Worm (Caenorhabditis elegans): Measurements from ENCODE around the gene M176.4.

The M176.4 gene

DNA sequence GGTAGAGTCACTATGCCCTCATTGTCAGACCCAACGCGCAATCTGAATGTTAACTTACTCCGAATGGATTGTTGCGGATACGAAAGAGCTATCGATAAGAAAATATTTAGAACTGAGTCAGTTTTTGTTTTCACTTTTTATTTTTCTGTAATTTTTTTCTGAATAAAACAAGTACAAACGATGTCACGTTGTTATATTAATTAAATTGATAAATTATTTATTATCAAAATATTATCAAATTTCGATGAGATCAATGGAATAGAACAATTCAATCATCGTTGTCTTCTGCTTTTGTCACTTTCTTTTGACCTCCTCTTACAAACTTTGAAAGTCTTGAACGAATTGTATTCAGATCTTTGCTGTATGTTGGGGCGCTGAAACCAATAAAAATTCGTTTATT, 11.1 kb upstream of the M176.4 start, which contains the start of gene mpz-6:
TSS of gene mpz-6 (minus strand) at position 101 of the 400 bp plus-strand sequence.
- TF ChIP-seq tbx-37 (GFP tag; conservative IDR thresholded peaks at IDR 0.05) = no peak
- no peak for TF ChIP-seq scrt-1 (GFP tag; IDR thresholded peaks at IDR 0.05)
- no peak for TF ChIP-seq ceh-13 (GFP tag; optimal IDR thresholded peaks at IDR 0.05)
- no peak for TF ChIP-seq aly-1 (tag; optimal IDR thresholded peaks at IDR 0.05)
- no peak for TF ChIP-seq ama-1 (optimal IDR thresholded peaks at IDR 0.05)
- no peak for TF ChIP-seq tra-4 (tag; optimal IDR thresholded peaks at IDR 0.05)

DNA sequence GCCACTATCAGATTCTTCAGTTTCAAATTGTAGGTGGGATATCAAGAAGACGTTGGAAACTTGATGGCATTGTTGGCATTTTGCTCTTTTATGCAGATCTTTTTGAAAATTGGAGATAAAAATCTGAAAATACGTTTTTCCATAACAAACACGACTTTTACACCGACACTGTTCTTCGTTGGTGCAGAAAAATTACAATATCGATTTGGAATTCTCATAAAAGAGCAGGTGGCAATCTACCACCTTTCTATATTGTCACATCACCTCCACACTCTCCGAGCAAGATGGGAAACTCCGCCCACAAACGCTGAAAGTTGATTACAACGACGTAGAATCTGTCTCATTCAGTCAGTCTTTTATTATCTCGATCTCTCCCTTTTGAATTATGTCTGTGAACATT, 10.7 kb upstream of the M176.4 start, which contains the start of gene arrd-2:
TSS of gene arrd-2 (plus strand) at position 301 of the 400 bp plus-strand sequence.
- TF ChIP-seq hmg-4 (GFP tag; optimal IDR thresholded peaks at IDR 0.05) (no peak), ets-7 (tag; optimal IDR thresholded peaks at IDR 0.05) (no peak), ceh-36 (tag; optimal IDR thresholded peaks at IDR 0.05) (no peak)

DNA sequence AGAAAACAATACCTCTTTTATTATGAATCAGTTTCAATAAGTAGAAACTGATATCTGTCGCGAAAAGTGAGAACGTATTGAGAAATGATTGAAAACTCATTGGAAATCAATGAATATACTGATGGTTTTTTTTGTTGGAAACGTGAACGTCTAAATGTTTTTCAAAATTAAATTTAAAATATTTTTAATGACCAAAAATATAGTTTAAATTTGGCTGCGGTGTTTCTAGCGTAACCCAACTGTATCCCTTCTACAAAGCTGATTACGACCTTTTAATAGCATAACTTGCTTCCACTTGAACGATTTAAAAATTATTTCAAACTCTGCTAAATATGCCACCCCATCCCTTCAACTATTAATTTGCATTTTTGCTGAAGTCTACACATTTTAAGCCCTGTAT, 6.7 kb upstream of the M176.4 start, which contains the start of gene M176.9:
TSS of gene M176.9 (minus strand) at position 101 of the 400 bp plus-strand sequence.
- TF ChIP-seq tbx-11 (GFP tag; IDR thresholded peaks at IDR 0.05) (no peak), sea-1 (GFP tag; conservative IDR thresholded peaks at IDR 0.05) (no peak), hmbx-1 (tag; optimal IDR thresholded peaks at IDR 0.05) (no peak), ceh-13 (GFP tag; optimal IDR thresholded peaks at IDR 0.05) (no peak), tra-4 (tag; optimal IDR thresholded peaks at IDR 0.05) (no peak), B0310.2 (tag; optimal IDR thresholded peaks at IDR 0.05) (no peak), F13C5.2 (tag; optimal IDR thresholded peaks at IDR 0.05) (no peak), flt-1 (GFP tag; IDR thresholded peaks at IDR 0.05) (no peak)

DNA sequence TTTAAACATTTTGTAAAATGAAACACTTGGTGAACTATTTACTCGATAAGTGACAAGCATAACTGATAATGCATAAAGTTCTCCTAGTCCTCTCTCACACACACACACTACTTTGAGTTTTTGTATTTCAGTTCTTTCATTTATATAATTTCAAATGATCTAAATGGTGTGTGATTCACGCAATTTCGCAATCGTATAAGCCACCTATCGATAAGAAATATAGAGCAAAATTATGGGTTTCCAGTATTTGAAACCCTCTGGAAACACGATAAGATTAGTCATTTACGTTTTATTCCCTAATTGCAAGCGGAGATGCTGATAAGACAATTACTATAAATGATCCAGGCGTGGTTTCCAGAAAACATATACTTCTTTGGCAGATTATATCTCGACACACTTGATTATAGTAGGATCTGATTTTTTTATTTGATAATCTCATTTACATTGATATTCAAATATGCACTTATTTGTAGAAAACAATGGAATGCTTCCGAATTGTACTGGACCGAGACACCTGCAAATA, 6.0 kb upstream of the M176.4 start, which contains the start of gene arrd-3:
TSS of gene arrd-3 (plus strand) at position 473 of the 523 bp plus-strand sequence.
- no peak for TF ChIP-seq pes-1 (GFP tag; IDR thresholded peaks at IDR 0.05)
- no peak for TF ChIP-seq ets-7 (tag; optimal IDR thresholded peaks at IDR 0.05)
- TF ChIP-seq scrt-1 (GFP tag; IDR thresholded peaks at IDR 0.05) = no peak
- TF ChIP-seq hnd-1 (tag; optimal IDR thresholded peaks at IDR 0.05) = no peak
- TF ChIP-seq B0310.2 (tag; optimal IDR thresholded peaks at IDR 0.05) = no peak
- TF ChIP-seq tra-4 (tag; optimal IDR thresholded peaks at IDR 0.05) = no peak
- no peak for TF ChIP-seq tbx-11 (GFP tag; IDR thresholded peaks at IDR 0.05)
- TF ChIP-seq tbx-37 (GFP tag; conservative IDR thresholded peaks at IDR 0.05) = no peak
- no peak for TF ChIP-seq ceh-36 (tag; optimal IDR thresholded peaks at IDR 0.05)

DNA sequence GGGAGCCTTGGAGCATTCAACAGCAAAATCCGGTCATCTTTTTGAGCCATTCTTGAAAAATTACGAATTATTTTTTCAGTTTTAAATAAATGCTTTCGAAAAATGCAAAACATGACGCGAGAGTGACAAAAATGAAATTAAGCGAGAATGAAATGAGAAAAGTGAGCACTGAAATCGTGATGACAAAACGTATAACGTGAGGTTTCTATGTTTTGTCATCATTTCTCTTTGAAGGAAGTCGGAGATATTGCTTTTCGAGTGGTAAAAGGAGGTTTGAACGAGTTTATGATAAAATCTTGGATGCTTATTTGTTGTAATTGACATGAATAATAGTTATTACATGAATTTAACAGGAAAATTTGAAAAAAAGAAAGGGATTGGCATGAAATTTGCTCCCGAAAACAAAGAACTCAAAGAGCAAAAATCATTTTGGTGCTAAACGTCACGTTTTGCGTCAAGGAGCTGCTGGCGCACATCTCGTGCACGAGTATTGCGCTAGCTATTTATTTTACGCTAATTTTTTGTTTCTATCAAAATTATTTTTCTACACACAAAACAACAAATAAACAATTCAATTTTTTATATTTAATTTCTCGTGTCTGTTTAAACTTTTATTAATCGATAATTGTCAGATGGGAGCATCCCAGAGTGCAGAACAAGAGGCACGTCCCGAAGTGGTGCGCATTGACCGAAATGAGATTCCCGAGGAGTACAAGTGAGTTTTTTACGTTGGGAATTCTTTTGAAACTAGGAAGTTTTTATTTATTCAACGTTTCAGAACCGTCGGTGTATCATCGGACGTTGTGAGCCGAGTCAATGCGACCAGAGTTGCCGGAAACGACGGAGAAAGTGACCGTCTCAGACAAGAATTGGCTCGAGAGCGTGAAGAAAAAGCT, 1.5 kb upstream of the M176.4 start, which contains the start of the genes gss-1 and chch-3:
TSS of gene gss-1 (minus strand) at position 51 of the 896 bp plus-strand sequence.
TSS of gene chch-3 (plus strand) at position 633 of the 896 bp plus-strand sequence.
- TF ChIP-seq hmbx-1 (tag; optimal IDR thresholded peaks at IDR 0.05) = no peak
- TF ChIP-seq hnd-1 (tag; optimal IDR thresholded peaks at IDR 0.05) = no peak
- TF ChIP-seq F13C5.2 (tag; optimal IDR thresholded peaks at IDR 0.05) = no peak
- no peak for TF ChIP-seq tbx-37 (GFP tag; conservative IDR thresholded peaks at IDR 0.05)
- no peak for TF ChIP-seq scrt-1 (GFP tag; IDR thresholded peaks at IDR 0.05)
- TF ChIP-seq tbx-11 (GFP tag; IDR thresholded peaks at IDR 0.05) = no peak
- TF ChIP-seq sea-1 (GFP tag; conservative IDR thresholded peaks at IDR 0.05) = no peak
- no peak for TF ChIP-seq ceh-36 (tag; optimal IDR thresholded peaks at IDR 0.05)
- no peak for TF ChIP-seq ceh-13 (GFP tag; optimal IDR thresholded peaks at IDR 0.05)
- no peak for TF ChIP-seq aly-1 (tag; optimal IDR thresholded peaks at IDR 0.05)
- no peak for TF ChIP-seq tra-4 (tag; optimal IDR thresholded peaks at IDR 0.05)
- no peak for TF ChIP-seq B0310.2 (tag; optimal IDR thresholded peaks at IDR 0.05)
- TF ChIP-seq hmg-4 (GFP tag; optimal IDR thresholded peaks at IDR 0.05) = no peak
- no peak for TF ChIP-seq pes-1 (GFP tag; IDR thresholded peaks at IDR 0.05)
- TF ChIP-seq ets-7 (tag; optimal IDR thresholded peaks at IDR 0.05) = no peak
- TF ChIP-seq ama-1 (optimal IDR thresholded peaks at IDR 0.05) = no peak
- TF ChIP-seq flt-1 (GFP tag; IDR thresholded peaks at IDR 0.05) = no peak

DNA sequence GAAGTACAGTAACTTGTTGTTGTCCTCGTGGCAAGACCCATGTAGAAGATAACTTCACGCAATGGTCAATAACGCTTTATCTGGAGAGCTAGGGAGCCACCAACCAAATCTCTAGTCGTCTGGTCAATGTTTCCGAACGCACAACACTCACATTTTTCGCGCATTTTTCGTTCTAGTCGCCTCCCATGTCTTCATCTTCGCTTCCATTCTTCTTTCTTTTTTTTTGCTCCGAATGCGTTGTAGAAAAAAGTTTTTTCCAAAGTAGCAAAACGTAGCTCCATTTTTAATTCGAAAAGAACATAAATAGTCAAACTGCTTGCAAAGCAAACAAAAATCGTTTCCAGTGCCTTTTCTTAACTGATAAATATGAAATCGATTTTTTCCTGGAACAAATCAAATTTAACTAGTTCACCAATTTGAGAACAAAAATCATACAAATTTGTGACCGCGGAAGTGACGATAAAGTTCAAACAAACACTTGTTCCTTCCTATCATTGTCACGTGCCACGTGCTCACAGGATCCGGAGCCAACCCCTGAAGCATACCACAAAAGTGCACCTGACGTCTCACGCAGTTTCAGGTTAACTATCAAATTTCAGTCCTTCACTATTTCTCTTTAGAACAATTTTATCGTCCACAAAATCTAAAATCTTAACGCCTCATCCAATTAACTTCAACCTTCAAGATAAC, 823 bp downstream of the M176.4 start:
- TF ChIP-seq pes-1 (GFP tag; IDR thresholded peaks at IDR 0.05) = no peak
- no peak for TF ChIP-seq ceh-36 (tag; optimal IDR thresholded peaks at IDR 0.05)
- no peak for TF ChIP-seq ceh-13 (GFP tag; optimal IDR thresholded peaks at IDR 0.05)
- TF ChIP-seq sea-1 (GFP tag; conservative IDR thresholded peaks at IDR 0.05) = no peak
- no peak for TF ChIP-seq hmbx-1 (tag; optimal IDR thresholded peaks at IDR 0.05)
- no peak for TF ChIP-seq scrt-1 (GFP tag; IDR thresholded peaks at IDR 0.05)
- no peak for TF ChIP-seq ama-1 (optimal IDR thresholded peaks at IDR 0.05)
- TF ChIP-seq tra-4 (tag; optimal IDR thresholded peaks at IDR 0.05) = no peak
- TF ChIP-seq hnd-1 (tag; optimal IDR thresholded peaks at IDR 0.05) = no peak
- no peak for TF ChIP-seq B0310.2 (tag; optimal IDR thresholded peaks at IDR 0.05)
- no peak for TF ChIP-seq flt-1 (GFP tag; IDR thresholded peaks at IDR 0.05)
- no peak for TF ChIP-seq hmg-4 (GFP tag; optimal IDR thresholded peaks at IDR 0.05)
- no peak for TF ChIP-seq aly-1 (tag; optimal IDR thresholded peaks at IDR 0.05)
- TF ChIP-seq tbx-37 (GFP tag; conservative IDR thresholded peaks at IDR 0.05) = no peak

DNA sequence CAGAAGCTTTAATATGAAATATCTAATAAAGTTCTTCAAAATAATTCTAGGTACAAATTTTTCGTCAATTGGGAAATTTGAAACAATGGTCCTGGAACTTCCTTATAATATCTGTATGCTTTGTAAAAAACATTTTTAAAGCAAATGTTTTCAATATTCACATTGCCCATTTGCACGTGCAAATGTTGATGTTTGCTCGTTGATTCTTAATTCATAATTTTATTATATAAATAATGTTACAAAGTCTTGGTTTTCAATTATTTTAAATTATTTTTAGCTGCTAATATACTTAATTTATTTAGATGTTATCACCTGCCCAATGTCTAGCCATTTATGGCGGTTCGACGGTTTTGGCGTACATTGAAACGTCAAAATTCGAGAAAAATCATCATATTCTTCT, 3.8 kb downstream of the M176.4 start, which contains the start of gene M176.11:
TSS of gene M176.11 (plus strand) at position 301 of the 400 bp plus-strand sequence.
- TF ChIP-seq hmbx-1 (tag; optimal IDR thresholded peaks at IDR 0.05) (no peak), scrt-1 (GFP tag; IDR thresholded peaks at IDR 0.05) (no peak), sea-1 (GFP tag; conservative IDR thresholded peaks at IDR 0.05) (no peak)

All from whole organism, early embryonic.